Fruit fly (Drosophila melanogaster): Measurements from ENCODE around the gene CG15696.

The CG15696 gene

dm6 chr3R:20846768-20847167 is at the start of gene CG15696:
TSS of gene CG15696 (plus strand) at chr3R:20847068.
- no peak for TF ChIP-seq Myc (optimal IDR thresholded peaks at IDR 0.05)
- no peak for TF ChIP-seq h (optimal IDR thresholded peaks at IDR 0.05)
- TF ChIP-seq insv (optimal IDR thresholded peaks at IDR 0.05), result no peak
- TF ChIP-seq psq (optimal IDR thresholded peaks at IDR 0.05), result no peak
- no peak for TF ChIP-seq ttk (optimal IDR thresholded peaks at IDR 0.05)
- no peak for TF ChIP-seq Sin3A (optimal IDR thresholded peaks at IDR 0.05)

dm6 chr3R:20802253-20802652 is 44.6 kb upstream of the CG15696 start:
- TF ChIP-seq ttk (optimal IDR thresholded peaks at IDR 0.05) (no peak), Myc (optimal IDR thresholded peaks at IDR 0.05) (no peak), insv (optimal IDR thresholded peaks at IDR 0.05) (no peak), psq (optimal IDR thresholded peaks at IDR 0.05) (no peak), h (optimal IDR thresholded peaks at IDR 0.05) (no peak), Sin3A (optimal IDR thresholded peaks at IDR 0.05) (no peak)

DNA sequence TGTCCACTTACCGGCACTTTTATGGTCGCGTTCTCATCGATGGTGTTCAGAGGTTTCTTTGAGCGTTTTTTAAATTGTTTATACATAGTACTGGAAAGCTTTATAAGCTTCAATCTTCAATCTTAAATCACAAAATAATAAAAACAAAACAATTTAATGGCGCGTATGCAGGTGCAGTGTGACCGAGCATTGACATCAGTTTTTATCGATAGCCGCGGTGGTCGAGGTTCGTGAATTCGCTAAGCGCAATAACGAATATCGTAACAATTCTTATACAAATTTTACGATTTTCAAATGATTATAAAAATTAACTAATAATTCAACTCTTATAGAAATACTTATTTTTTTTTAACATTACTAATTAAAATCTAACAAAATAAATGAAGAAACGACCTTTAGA is 30.9 kb upstream of the CG15696 start, which contains the start of gene Fancd2:
TSS of gene Fancd2 (minus strand) at position 183 of the 400 bp plus-strand sequence.
- TF ChIP-seq h (optimal IDR thresholded peaks at IDR 0.05) (no peak), psq (optimal IDR thresholded peaks at IDR 0.05) (no peak), Sin3A (optimal IDR thresholded peaks at IDR 0.05) (no peak), Myc (optimal IDR thresholded peaks at IDR 0.05) (no peak), ttk (optimal IDR thresholded peaks at IDR 0.05) (no peak), insv (optimal IDR thresholded peaks at IDR 0.05) (no peak)

- TF ChIP-seq ttk (optimal IDR thresholded peaks at IDR 0.05), result no peak
- no peak for TF ChIP-seq Sin3A (optimal IDR thresholded peaks at IDR 0.05)
- TF ChIP-seq insv (optimal IDR thresholded peaks at IDR 0.05), result no peak
- TF ChIP-seq Myc (optimal IDR thresholded peaks at IDR 0.05), result no peak
- TF ChIP-seq h (optimal IDR thresholded peaks at IDR 0.05), result no peak
- no peak for TF ChIP-seq psq (optimal IDR thresholded peaks at IDR 0.05)
Measured at dm6 chr3R:20818237-20818636, 28.6 kb upstream of the CG15696 start.

DNA sequence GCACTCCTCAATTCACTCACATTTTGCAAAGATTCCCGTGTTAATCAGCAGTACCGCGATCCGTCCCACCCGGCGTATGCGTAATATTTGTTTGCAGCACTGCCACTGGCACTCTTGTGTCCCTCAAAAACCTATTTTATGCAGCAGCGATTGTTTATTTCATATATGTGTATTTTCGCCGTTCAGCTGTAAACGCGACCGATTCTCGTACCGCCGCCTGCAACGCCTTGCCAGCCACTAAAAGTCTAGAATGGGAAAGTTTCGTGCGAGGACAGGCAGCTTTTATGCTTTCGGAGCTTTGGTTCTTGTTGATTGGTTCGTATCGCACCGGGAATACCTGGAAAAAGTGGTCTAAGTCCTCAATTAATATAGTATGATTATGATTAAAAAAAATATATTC is 28.2 kb upstream of the CG15696 start, which contains the start of gene CG17270:
TSS of gene CG17270 (minus strand) at position 241 of the 400 bp plus-strand sequence.
- TF ChIP-seq Myc (optimal IDR thresholded peaks at IDR 0.05) (no peak), psq (optimal IDR thresholded peaks at IDR 0.05) (no peak), h (optimal IDR thresholded peaks at IDR 0.05) (no peak), Sin3A (optimal IDR thresholded peaks at IDR 0.05) (no peak), ttk (optimal IDR thresholded peaks at IDR 0.05) (no peak), insv (optimal IDR thresholded peaks at IDR 0.05) (no peak)

DNA sequence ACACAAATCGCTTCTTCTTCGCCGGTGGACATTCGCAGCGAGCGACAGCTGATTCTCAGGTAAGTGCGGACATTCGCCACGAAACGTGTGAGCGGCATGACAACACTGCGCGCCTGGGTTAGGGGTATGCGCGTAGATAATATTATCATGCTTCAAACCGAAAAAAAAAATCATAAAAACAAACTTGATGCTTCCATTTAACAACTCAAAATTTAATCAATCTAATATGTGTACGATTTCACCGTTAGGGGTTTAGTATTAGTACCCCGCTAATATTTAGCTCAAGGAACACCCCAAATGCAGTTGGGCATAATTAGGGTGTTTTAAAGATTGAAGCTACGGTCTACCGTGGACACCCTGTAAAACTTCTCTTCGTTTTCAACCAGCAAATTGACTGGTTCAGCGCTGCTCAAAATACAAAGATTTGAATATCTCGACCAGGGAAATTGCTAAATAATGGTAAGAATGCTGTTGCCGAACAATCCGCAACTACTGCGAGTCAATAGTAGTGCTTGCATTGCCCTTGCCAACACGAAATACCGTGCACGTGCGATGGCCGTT is 25.0 kb upstream of the CG15696 start, which contains the start of the genes CG17271 and RpS20:
TSS of gene CG17271 (minus strand) at position 34 of the 561 bp plus-strand sequence.
TSS of gene RpS20 (plus strand) at position 367 of the 561 bp plus-strand sequence.
- TF ChIP-seq h (optimal IDR thresholded peaks at IDR 0.05) (no peak), psq (optimal IDR thresholded peaks at IDR 0.05) (no peak), Sin3A (optimal IDR thresholded peaks at IDR 0.05) (no peak), Myc (optimal IDR thresholded peaks at IDR 0.05) (no peak), insv (optimal IDR thresholded peaks at IDR 0.05) (no peak), ttk (optimal IDR thresholded peaks at IDR 0.05) (no peak)

dm6 chr3R:20823704-20824454 is 23.0 kb upstream of the CG15696 start, which contains the start of gene CG17272:
TSS of gene CG17272 (minus strand) at chr3R:20824239.
- TF ChIP-seq h (optimal IDR thresholded peaks at IDR 0.05), result no peak

dm6 chr3R:20826929-20827328 is 19.9 kb upstream of the CG15696 start:
- TF ChIP-seq Myc (optimal IDR thresholded peaks at IDR 0.05), result no peak
- TF ChIP-seq Sin3A (optimal IDR thresholded peaks at IDR 0.05), result no peak
- no peak for TF ChIP-seq insv (optimal IDR thresholded peaks at IDR 0.05)
- no peak for TF ChIP-seq ttk (optimal IDR thresholded peaks at IDR 0.05)
- no peak for TF ChIP-seq h (optimal IDR thresholded peaks at IDR 0.05)
- TF ChIP-seq psq (optimal IDR thresholded peaks at IDR 0.05), result no peak

DNA sequence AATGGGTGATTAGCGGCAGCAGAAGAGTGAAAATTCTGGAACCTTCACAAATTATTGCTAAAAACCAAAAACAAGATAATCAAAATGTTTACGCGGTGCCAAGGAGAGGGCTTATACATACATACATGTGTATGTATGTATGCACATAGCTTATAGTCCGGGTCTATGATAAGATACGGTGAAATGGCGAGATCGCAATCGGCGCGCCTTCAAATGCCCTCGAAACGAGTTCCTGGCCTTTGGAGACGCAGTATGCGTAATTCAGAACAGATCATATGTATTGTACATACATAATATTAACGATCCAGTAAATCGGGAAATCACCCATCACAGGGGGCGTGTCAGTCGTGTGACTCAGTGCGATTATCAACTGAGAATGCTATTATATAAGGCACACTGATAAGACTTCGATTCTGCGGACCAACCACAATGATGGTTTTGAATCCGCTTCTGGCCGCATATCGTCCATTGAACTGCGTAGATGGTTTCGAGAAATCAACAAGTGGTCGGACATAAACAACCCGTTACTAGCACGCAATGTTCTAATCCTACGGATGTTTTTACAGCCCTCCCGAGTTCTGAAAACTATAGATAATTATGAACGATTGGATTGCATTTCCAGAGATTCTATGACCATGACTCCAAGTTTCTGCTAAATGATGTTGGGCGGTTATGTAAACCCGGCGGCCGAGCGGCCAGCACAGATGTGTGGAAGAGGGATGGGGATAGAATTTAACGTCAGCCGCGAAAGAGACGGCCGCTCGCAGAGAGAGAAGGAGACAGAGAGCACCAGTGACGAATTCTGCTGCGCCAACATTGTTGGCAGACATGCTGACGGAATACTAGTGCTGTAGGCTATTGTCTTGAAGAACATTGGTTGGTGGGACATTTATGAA is 18.1 kb upstream of the CG15696 start:
- TF ChIP-seq Myc (optimal IDR thresholded peaks at IDR 0.05), result no peak
- no peak for TF ChIP-seq ttk (optimal IDR thresholded peaks at IDR 0.05)
- no peak for TF ChIP-seq Sin3A (optimal IDR thresholded peaks at IDR 0.05)
- no peak for TF ChIP-seq h (optimal IDR thresholded peaks at IDR 0.05)
- TF ChIP-seq insv (optimal IDR thresholded peaks at IDR 0.05), result no peak
- TF ChIP-seq psq (optimal IDR thresholded peaks at IDR 0.05), result no peak

DNA sequence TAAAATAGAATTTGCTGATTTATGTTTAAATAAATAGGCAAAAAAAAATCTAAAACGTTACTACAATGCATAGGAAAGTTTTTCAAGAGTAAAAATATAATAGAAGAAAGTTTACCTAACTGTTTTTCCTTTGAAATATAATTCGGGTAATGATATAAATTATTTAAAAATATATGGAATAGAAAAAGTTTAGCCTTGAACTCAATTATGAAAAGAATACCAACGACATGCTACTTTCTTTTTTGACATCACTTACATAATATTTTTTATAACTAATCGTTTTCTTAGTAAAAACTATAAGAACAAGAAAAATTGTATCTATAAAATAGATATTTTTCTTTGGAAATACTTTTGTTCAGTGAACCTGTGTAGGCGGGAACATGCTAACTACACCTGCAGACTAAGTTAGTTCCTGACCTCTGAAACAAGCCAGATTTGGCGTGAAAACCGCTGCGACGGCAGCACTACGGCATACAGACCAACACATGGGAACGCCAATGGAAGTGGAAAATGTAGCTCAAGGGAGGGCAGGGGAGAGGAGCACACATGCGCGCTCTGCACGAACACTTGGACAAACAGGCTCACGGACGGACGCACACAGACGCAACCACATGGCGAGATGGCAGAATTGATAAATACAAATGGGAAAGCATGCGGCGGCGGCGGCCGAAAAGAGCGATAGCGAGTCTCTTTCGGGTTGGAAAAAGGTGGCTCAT is 17.3 kb upstream of the CG15696 start:
- no peak for TF ChIP-seq Myc (optimal IDR thresholded peaks at IDR 0.05)
- TF ChIP-seq ttk (optimal IDR thresholded peaks at IDR 0.05), result no peak
- no peak for TF ChIP-seq h (optimal IDR thresholded peaks at IDR 0.05)
- no peak for TF ChIP-seq Sin3A (optimal IDR thresholded peaks at IDR 0.05)
- TF ChIP-seq psq (optimal IDR thresholded peaks at IDR 0.05), result no peak
- TF ChIP-seq insv (optimal IDR thresholded peaks at IDR 0.05), result no peak

DNA sequence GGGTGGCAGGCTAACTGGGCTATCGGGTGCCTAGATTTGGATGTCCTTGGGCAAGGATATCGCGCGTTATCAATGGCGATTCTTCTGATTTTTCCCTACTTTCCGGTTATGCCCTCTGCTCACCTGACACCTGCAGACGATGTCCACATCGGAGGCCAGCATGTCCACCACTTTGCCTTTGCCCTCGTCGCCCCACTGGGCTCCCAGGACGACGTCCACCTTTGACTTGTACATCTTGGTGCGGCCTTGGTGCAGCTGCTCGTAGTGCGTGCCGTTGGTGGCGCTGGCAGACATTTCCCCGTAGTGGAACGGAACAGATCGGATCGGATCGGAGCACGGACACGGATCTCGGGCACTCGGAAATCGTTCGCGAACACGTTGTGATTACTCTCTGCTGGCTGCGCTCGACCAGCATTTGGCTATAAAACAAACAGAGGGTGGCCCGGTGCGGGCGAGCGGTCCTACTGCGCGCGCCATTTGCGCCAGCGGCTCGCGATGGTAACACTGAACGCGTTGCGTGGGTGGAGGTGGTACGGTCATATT is 16.6 kb upstream of the CG15696 start, which contains the start of gene Adss:
TSS of gene Adss (minus strand) at position 428 of the 543 bp plus-strand sequence.
- TF ChIP-seq psq (optimal IDR thresholded peaks at IDR 0.05) (no peak), insv (optimal IDR thresholded peaks at IDR 0.05) (no peak), h (optimal IDR thresholded peaks at IDR 0.05) (no peak), Sin3A (optimal IDR thresholded peaks at IDR 0.05) (no peak), Myc (optimal IDR thresholded peaks at IDR 0.05) (no peak), ttk (optimal IDR thresholded peaks at IDR 0.05) (no peak)
